Fruit fly (Drosophila melanogaster) whole organism, embryonic: ENCODE measurements around the gene CG8564.
A peak's percentile ranks its signal among the peaks of the same experiment; 100 is the strongest.

Source experiments
- B-H2 ChIP-seq: fragments of 200-800 bp; sonication (Bioruptor generic); optimal IDR thresholded peaks from 2 replicates; lab custom pipeline; 2018; ENCODE audit warnings: missing biosample characterization, mild to moderate bottlenecking, missing genetic modification characterization
- BtbVII ChIP-seq: fragments of 200-800 bp; sonication (Bioruptor generic); optimal IDR thresholded peaks from 3 replicates; lab custom pipeline; 2017; ENCODE audit warnings: missing biosample characterization, mild to moderate bottlenecking, missing genetic modification characterization
- CG12155 ChIP-seq: fragments of 200-800 bp; sonication (Bioruptor generic); optimal IDR thresholded peaks from 3 replicates; lab custom pipeline; 2016; ENCODE audit warnings: missing biosample characterization, missing genetic modification characterization
- CG16815 ChIP-seq: fragments of 200-800 bp; sonication (Bioruptor generic); optimal IDR thresholded peaks from 3 replicates; lab custom pipeline; 2017; ENCODE audit warnings: missing biosample characterization, mild to moderate bottlenecking, missing genetic modification characterization
- CG3838 ChIP-seq: fragments of 200-800 bp; sonication (Bioruptor generic); optimal IDR thresholded peaks from 3 replicates; lab custom pipeline; 2016; ENCODE audit warnings: missing biosample characterization, missing genetic modification characterization
- Ravus ChIP-seq: fragments of 200-800 bp; sonication (Bioruptor generic); IDR thresholded peaks from 2 replicates; pipeline ENCODE4 v1.3.6; 2022; ENCODE audit warnings: missing biosample characterization, missing genetic modification characterization
- al ChIP-seq: fragments of 200-800 bp; sonication (Bioruptor generic); IDR thresholded peaks from 2 replicates; pipeline ENCODE4 v1.3.6; 2022; ENCODE audit warnings: missing biosample characterization, missing genetic modification characterization
- dimm ChIP-seq: fragments of 200-800 bp; sonication (Bioruptor generic); IDR thresholded peaks from 2 replicates; pipeline ENCODE4 v1.3.6; 2022; ENCODE audit warnings: missing biosample characterization, missing genetic modification characterization

- TF ChIP-seq dimm (GFP tag; lab: Robert Waterston, UW) = no peak
- peak; percentile 30 for TF ChIP-seq CG12155 (GFP tag; lab: Kevin White, UChicago)
- peak; percentile 32 for TF ChIP-seq BtbVII
- TF ChIP-seq CG16815 (GFP tag; lab: Kevin White, UChicago) = no peak
- no peak for TF ChIP-seq Ravus
- TF ChIP-seq CG3838 (GFP tag; lab: Kevin White, UChicago) = no peak
- no peak for TF ChIP-seq B-H2
- TF ChIP-seq al (GFP tag; lab: Robert Waterston, UW) = no peak
These were observed 31.2 kb downstream of the CG8564 start, which contains the start of gene CTCF for dm6 chr3L:7356386-7357117.
